Worm (Caenorhabditis elegans) whole organism, L4/young adult: ENCODE results near the gene tbx-9.

Source experiments
- W03F9.2 ChIP-seq: fragments of 150-350 bp; optimal IDR thresholded peaks from 2 replicates; lab custom pipeline; 2014; ENCODE audit warnings: missing biosample characterization, missing genetic modification characterization
- him-1 ChIP-seq: sonication (generic microtip); optimal IDR thresholded peaks from 2 replicates; lab custom pipeline; 2016; ENCODE audit warnings: missing genotype, missing genetic modification reagents, missing genetic modification characterization, missing compliant biosample characterization

ce11 chrIII:10293946-10294345 is 47.7 kb downstream of the tbx-9 start:
- no peak for TF ChIP-seq him-1 (tag; lab: Kevin White, UChicago)
- TF ChIP-seq W03F9.2 (tag; lab: Kevin White, UChicago): no peak
